Worm (Caenorhabditis elegans): ENCODE data around the gene dnj-7.

DNA sequence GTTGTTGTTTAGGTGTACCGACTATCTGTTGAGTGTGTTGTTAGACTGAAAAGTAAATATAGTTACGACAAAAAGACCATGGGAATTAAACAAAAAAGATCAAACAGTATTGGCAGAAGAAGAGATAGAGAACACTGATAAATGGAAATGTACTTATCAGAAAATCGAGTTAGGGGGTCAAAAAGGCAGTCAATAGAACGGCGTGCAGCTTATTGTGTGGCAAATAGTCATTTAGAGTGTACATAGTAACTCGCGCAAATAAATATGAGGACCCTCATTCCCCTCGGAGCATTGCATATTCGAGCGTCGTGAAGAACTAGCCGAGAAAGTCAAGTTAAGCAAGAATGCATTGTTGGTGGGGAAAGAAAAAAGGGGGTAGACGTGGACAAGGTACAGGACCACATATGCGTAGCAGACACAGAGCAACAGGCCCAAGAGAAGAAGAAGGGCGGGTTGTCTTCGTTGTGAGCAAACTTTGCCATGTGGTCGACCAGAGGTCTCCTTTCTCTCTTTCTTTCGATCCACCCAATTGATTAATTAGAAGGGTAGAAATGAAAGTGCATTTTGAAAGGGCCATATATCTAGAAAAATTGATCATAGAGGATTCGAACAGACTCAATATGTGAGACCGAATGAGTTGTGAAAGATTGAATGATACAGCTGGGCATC is 43.0 kb upstream of the dnj-7 start, which contains the start of gene lam-2:
- no peak for TF ChIP-seq unc-130 (GFP tag; optimal IDR thresholded peaks at IDR 0.05)
- TF ChIP-seq ceh-40 (GFP tag; IDR thresholded peaks at IDR 0.05), result no peak
